Fruit fly (Drosophila melanogaster): ENCODE data around the gene CG31106.
A peak's percentile ranks its signal among the peaks of the same experiment; 100 is the strongest.

Gene CG31106

DNA sequence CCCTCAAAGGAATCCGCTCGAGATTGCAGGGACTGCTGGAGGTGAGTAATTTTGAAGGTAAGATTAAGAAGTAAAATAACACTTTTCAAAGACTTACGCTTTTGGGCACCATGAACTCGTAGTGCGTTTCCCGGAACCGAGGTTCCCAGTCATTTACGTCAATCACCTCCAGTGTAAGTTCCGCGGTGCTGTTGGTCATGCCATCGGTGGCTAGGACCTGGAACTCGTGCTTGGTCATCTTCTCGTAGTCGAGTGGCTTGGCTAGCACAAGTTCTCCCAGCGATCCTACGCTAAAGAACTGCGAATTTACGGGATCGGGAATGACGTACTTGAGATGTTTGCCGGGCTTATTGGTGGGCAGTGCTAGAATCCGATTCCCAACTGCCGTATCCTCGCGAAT is 9.4 kb downstream of the CG31106 start:
- no peak for TF ChIP-seq crc (GFP tag; optimal IDR thresholded peaks at IDR 0.05)
- TF ChIP-seq Ets65A (GFP tag): peak; percentile 91

DNA sequence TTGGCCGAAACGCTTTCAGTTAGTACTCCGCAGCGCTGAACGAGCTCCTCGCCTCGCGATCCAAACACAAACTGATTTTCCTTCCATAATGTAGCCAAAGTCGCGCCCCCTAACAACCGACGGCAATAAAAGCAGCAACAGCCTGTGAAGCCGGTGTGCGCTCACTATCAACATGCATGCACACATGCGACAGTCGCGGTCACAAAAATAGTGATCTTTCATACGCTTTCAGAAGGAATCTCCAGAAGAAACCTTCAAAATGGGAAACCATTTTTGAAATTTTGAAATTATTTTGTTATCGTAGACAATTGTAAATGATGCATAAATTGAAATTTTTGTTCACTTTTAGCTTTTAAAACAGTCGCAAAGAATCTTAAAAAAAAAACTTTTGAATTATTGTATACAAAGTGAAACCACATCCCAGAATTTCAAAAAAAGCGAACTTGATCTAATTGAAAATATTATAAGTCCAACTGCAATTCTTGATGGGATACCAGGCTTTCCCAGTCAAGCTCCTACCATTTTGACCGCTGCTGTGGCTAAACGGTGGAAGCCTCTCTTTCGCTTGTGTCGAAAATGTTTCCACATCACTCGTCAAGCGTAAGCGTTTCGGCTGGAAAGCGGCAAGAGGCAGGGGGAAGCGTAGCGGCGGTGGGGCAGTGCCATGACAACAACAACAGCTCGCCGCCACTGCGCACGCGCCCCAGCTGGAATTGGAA is 16.3 kb downstream of the CG31106 start, which contains the start of gene Cad96Cb:
TSS of gene Cad96Cb (minus strand) at position 51 of the 719 bp plus-strand sequence.
- TF ChIP-seq Med (GFP tag) (peak; percentile 93), crp (GFP tag; optimal IDR thresholded peaks at IDR 0.05) (peak in 1 of 2 experiments; percentile 43), CG2712 (tag; optimal IDR thresholded peaks at IDR 0.05) (peak; percentile 91), CG32767 (GFP tag; IDR thresholded peaks at IDR 0.05) (peak; percentile 77), CG3995 (GFP tag; optimal IDR thresholded peaks at IDR 0.05) (peak; percentile 5), tgo (GFP tag; IDR thresholded peaks at IDR 0.05) (peak; percentile 64), Dip3 (GFP tag; optimal IDR thresholded peaks at IDR 0.05) (peak; percentile 20), CG6654 (GFP tag; optimal IDR thresholded peaks at IDR 0.05) (peak; percentile 70), slou (GFP tag; optimal IDR thresholded peaks at IDR 0.05) (peak; percentile 35), E2f2 (GFP tag; IDR thresholded peaks at IDR 0.05) (peak; percentile 50), CG1792 (GFP tag; optimal IDR thresholded peaks at IDR 0.05) (peak; percentile 63), zfh2 (GFP tag; optimal IDR thresholded peaks at IDR 0.05) (peak; percentile 0), CG34376 (GFP tag; optimal IDR thresholded peaks at IDR 0.05) (peak; percentile 1), fd3F (GFP tag; optimal IDR thresholded peaks at IDR 0.05) (peak; percentile 24), slbo (GFP tag; IDR thresholded peaks at IDR 0.05) (peak; percentile 38; the same call in 1 of the 2 replicates), Rfx (GFP tag; IDR thresholded peaks at IDR 0.05) (peak; percentile 12), CG1602 (GFP tag; optimal IDR thresholded peaks at IDR 0.05) (peak; percentile 73), zen (tag; optimal IDR thresholded peaks at IDR 0.05) (peak; percentile 57), Hmr (GFP tag; optimal IDR thresholded peaks at IDR 0.05) (peak; percentile 58), CG10366 (GFP tag; IDR thresholded peaks at IDR 0.05) (peak; percentile 30; the same call in 1 of the 2 replicates), CG16813 (GFP tag; IDR thresholded peaks at IDR 0.05; ENCODE audit: partially characterized antibody) (no peak), Atf3 (GFP tag; optimal IDR thresholded peaks at IDR 0.05) (peak; percentile 80), nau (GFP tag; optimal IDR thresholded peaks at IDR 0.05) (no peak), Doc3 (GFP tag; IDR thresholded peaks at IDR 0.05; ENCODE audit: partially characterized antibody) (no peak), seq (GFP tag; IDR thresholded peaks at IDR 0.05) (peak; percentile 60), wek (GFP tag; optimal IDR thresholded peaks at IDR 0.05) (peak; percentile 35), dimm (GFP tag; IDR thresholded peaks at IDR 0.05) (no peak), CG9932 (GFP tag; IDR thresholded peaks at IDR 0.05) (no peak), ro (GFP tag; IDR thresholded peaks at IDR 0.05) (no peak), CG15601 (tag; optimal IDR thresholded peaks at IDR 0.05) (peak; percentile 88), CG43689 (GFP tag; IDR thresholded peaks at IDR 0.05) (no peak), Nf-YB (GFP tag; optimal IDR thresholded peaks at IDR 0.05) (peak; percentile 67), CG2202 (tag; optimal IDR thresholded peaks at IDR 0.05) (peak; percentile 48), CG11696 (GFP tag; IDR thresholded peaks at IDR 0.05) (peak; percentile 87), CG32772 (GFP tag; IDR thresholded peaks at IDR 0.05) (no peak), CG15479 (GFP tag; optimal IDR thresholded peaks at IDR 0.05) (no peak), CG3281 (GFP tag; optimal IDR thresholded peaks at IDR 0.05) (no peak), lilli (GFP tag; optimal IDR thresholded peaks at IDR 0.05) (peak; percentile 72), Hr78 (GFP tag; optimal IDR thresholded peaks at IDR 0.05) (peak in 1 of 2 experiments; percentile 85), pum (GFP tag; optimal IDR thresholded peaks at IDR 0.05) (peak; percentile 79), CG18011 (GFP tag; optimal IDR thresholded peaks at IDR 0.05) (peak; percentile 35), ken (GFP tag; IDR thresholded peaks at IDR 0.05) (peak; percentile 71; the same call in 2 of the 3 replicates), CG15011 (GFP tag; optimal IDR thresholded peaks at IDR 0.05) (peak; percentile 77), D19A (tag; optimal IDR thresholded peaks at IDR 0.05) (peak; percentile 84), HmgD (GFP tag; optimal IDR thresholded peaks at IDR 0.05) (peak; percentile 28), GATAe (GFP tag; conservative IDR thresholded peaks at IDR 0.05) (no peak)

Measured in whole organism, embryonic.